Fruit fly (Drosophila melanogaster): Measurements from ENCODE around the gene CG12983.

CG12983 gene

DNA sequence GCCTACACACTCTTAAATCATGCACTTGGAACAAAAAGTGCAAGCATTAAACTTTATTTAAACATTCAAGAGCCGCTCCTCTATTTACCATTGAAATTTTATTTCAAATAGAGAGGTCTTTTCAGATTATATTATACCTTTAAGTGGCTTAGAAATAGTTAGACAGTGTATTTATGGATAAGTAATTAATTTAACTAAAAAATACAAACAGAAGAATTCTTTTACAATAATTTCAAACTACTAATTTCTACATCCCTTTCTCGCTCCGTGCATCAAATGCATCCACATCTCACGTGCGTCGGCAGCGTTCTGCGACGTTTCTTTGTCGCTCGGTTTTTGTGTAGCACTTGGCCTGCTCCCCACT, 16.4 kb downstream of the CG12983 start (continued):
- TF ChIP-seq CG17359 (tag; optimal IDR thresholded peaks at IDR 0.05) (peak; percentile 83), CG7556 (GFP tag; optimal IDR thresholded peaks at IDR 0.05) (peak; percentile 59), Ptx1 (GFP tag; IDR thresholded peaks at IDR 0.05) (peak; percentile 56; the same call in 1 of the 2 replicates), shn (GFP tag; optimal IDR thresholded peaks at IDR 0.05) (no peak), CG14050 (GFP tag; IDR thresholded peaks at IDR 0.05) (peak; percentile 38; the same call in 1 of the 3 replicates), hkb (optimal IDR thresholded peaks at IDR 0.05) (no peak), hkb (GFP tag; IDR thresholded peaks at IDR 0.05) (peak; percentile 69), Optix (GFP tag; IDR thresholded peaks at IDR 0.05) (no peak), z (GFP tag; IDR thresholded peaks at IDR 0.05) (no peak), wdn (GFP tag; IDR thresholded peaks at IDR 0.05) (no peak), PHDP (tag; optimal IDR thresholded peaks at IDR 0.05) (peak; percentile 68), zen (tag; optimal IDR thresholded peaks at IDR 0.05) (peak; percentile 21), CG4424 (GFP tag; optimal IDR thresholded peaks at IDR 0.05) (peak; percentile 69), dm (GFP tag; optimal IDR thresholded peaks at IDR 0.05) (no peak), CG17328 (GFP tag; IDR thresholded peaks at IDR 0.05) (peak; percentile 60; the same call in 1 of the 2 replicates), CG1233 (GFP tag; optimal IDR thresholded peaks at IDR 0.05) (peak; percentile 39), mirr (GFP tag; optimal IDR thresholded peaks at IDR 0.05) (no peak), Atf3 (GFP tag; optimal IDR thresholded peaks at IDR 0.05) (no peak), Drgx (GFP tag; IDR thresholded peaks at IDR 0.05) (peak; percentile 80), CG4854 (GFP tag; optimal IDR thresholded peaks at IDR 0.05) (no peak), sr (GFP tag; IDR thresholded peaks at IDR 0.05) (peak; percentile 69; the same call in 1 of the 3 replicates), CG17361 (GFP tag; IDR thresholded peaks at IDR 0.05) (peak; percentile 74), CG17912 (GFP tag; optimal IDR thresholded peaks at IDR 0.05) (no peak), YL-1 (GFP tag; optimal IDR thresholded peaks at IDR 0.05) (no peak), Mrtf (GFP tag; IDR thresholded peaks at IDR 0.05) (no peak), CG9437 (GFP tag; optimal IDR thresholded peaks at IDR 0.05) (peak; percentile 57), CoRest (tag; optimal IDR thresholded peaks at IDR 0.05) (peak; percentile 76), CG6654 (GFP tag; optimal IDR thresholded peaks at IDR 0.05) (peak; percentile 30), pb (GFP tag; optimal IDR thresholded peaks at IDR 0.05) (peak; percentile 3), CG6854 (GFP tag; optimal IDR thresholded peaks at IDR 0.05) (peak; percentile 18), toy (GFP tag; IDR thresholded peaks at IDR 0.05) (no peak), Hr3 (GFP tag; optimal IDR thresholded peaks at IDR 0.05) (peak; percentile 20), tgo (GFP tag; IDR thresholded peaks at IDR 0.05) (peak; percentile 37; the same call in 2 of the 3 replicates), CG7357 (GFP tag; IDR thresholded peaks at IDR 0.05) (peak; percentile 27; the same call in 1 of the 3 replicates), NK7.1 (GFP tag; optimal IDR thresholded peaks at IDR 0.05) (no peak), lilli (GFP tag; optimal IDR thresholded peaks at IDR 0.05) (peak; percentile 21), CG16863 (GFP tag; optimal IDR thresholded peaks at IDR 0.05) (peak; percentile 51), CG2199 (GFP tag; IDR thresholded peaks at IDR 0.05) (no peak), CG12299 (tag; optimal IDR thresholded peaks at IDR 0.05) (peak; percentile 26), CG17385 (GFP tag; optimal IDR thresholded peaks at IDR 0.05) (peak; percentile 57), CG9215 (GFP tag; IDR thresholded peaks at IDR 0.05) (no peak), crp (GFP tag; optimal IDR thresholded peaks at IDR 0.05) (no peak), MESR4 (GFP tag; optimal IDR thresholded peaks at IDR 0.05) (no peak), CG1529 (GFP tag; optimal IDR thresholded peaks at IDR 0.05) (peak; percentile 61), CG3847 (GFP tag; IDR thresholded peaks at IDR 0.05) (peak; percentile 15; the same call in 1 of the 2 replicates), Scr (GFP tag; IDR thresholded peaks at IDR 0.05; ENCODE audit: partially characterized antibody) (no peak), prd (optimal IDR thresholded peaks at IDR 0.05) (no peak), prd (GFP tag; IDR thresholded peaks at IDR 0.05) (peak; percentile 58; the same call in 1 of the 3 replicates), CG15073 (GFP tag; optimal IDR thresholded peaks at IDR 0.05) (no peak), gt (GFP tag; IDR thresholded peaks at IDR 0.05) (no peak), HHEX (GFP tag; optimal IDR thresholded peaks at IDR 0.05) (peak; percentile 13), bsh (GFP tag; optimal IDR thresholded peaks at IDR 0.05) (peak; percentile 88 to 91)
